Worm (Caenorhabditis elegans) whole organism, mixed stage, embryonic: ENCODE measurements around the gene K12B6.9.

Experiments used
- blmp-1 ChIP-seq: fragments of 150-350 bp; optimal IDR thresholded peaks from 2 replicates; lab custom pipeline; 2014; ENCODE audit warnings: missing biosample characterization, missing genetic modification characterization
- elt-3 ChIP-seq: fragments of 150-350 bp; optimal IDR thresholded peaks from 2 replicates; lab custom pipeline; 2014; ENCODE audit warnings: missing biosample characterization, missing genetic modification characterization
- lin-13 ChIP-seq: fragments of 150-350 bp; optimal IDR thresholded peaks from 2 replicates; lab custom pipeline; 2014; ENCODE audit warnings: missing biosample characterization, missing genetic modification characterization
- lin-32 ChIP-seq: fragments of 200-800 bp; sonication (Bioruptor generic); optimal IDR thresholded peaks from 2 replicates; lab custom pipeline; 2018; ENCODE audit warnings: mild to moderate bottlenecking, missing genetic modification characterization, missing compliant biosample characterization
- nhr-12 ChIP-seq: fragments of 150-350 bp; optimal IDR thresholded peaks from 2 replicates; lab custom pipeline; 2014; ENCODE audit warnings: missing biosample characterization, missing genetic modification characterization
- nhr-28 ChIP-seq: fragments of 150-350 bp; optimal IDR thresholded peaks from 2 replicates; lab custom pipeline; 2014; ENCODE audit warnings: missing biosample characterization, missing genetic modification characterization
- pha-4 ChIP-seq: fragments of 150-350 bp; optimal IDR thresholded peaks from 2 replicates; lab custom pipeline; 2018; ENCODE audit warnings: missing biosample characterization, missing genetic modification reagents, missing genetic modification characterization
- snpc-4 ChIP-seq: fragments of 150-350 bp; optimal IDR thresholded peaks from 2 replicates; lab custom pipeline; 2014; ENCODE audit warnings: missing biosample characterization, missing genetic modification characterization
- tbx-8 ChIP-seq: fragments of 200-800 bp; sonication (Bioruptor generic); optimal IDR thresholded peaks from 2 replicates; lab custom pipeline; 2018; ENCODE audit warnings: mild to moderate bottlenecking, missing genetic modification characterization, moderate library complexity, missing compliant biosample characterization
- unc-62 ChIP-seq: fragments of 150-350 bp; optimal IDR thresholded peaks from 2 replicates; lab custom pipeline; 2014; ENCODE audit warnings: missing biosample characterization, missing genetic modification reagents, missing genetic modification characterization
- zip-8 ChIP-seq: fragments of 150-350 bp; optimal IDR thresholded peaks from 2 replicates; lab custom pipeline; 2014; ENCODE audit warnings: missing biosample characterization, missing genetic modification characterization
- ztf-11 ChIP-seq: fragments of 150-350 bp; optimal IDR thresholded peaks from 2 replicates; lab custom pipeline; 2014; ENCODE audit warnings: missing biosample characterization, missing genetic modification characterization

ce11 chrV:6336108-6336507, 43.6 kb upstream of the K12B6.9 start, which contains the start of gene T28C12.6:
- TF ChIP-seq pha-4 (tag; lab: Kevin White, UChicago), result no peak
- no peak for TF ChIP-seq nhr-28 (tag; lab: Kevin White, UChicago)
- no peak for TF ChIP-seq tbx-8 (GFP tag; lab: Kevin White, UChicago)
- no peak for TF ChIP-seq elt-3 (tag; lab: Kevin White, UChicago)
- no peak for TF ChIP-seq zip-8 (tag; lab: Kevin White, UChicago)
- TF ChIP-seq snpc-4 (tag; lab: Kevin White, UChicago), result no peak
- TF ChIP-seq nhr-12 (tag; lab: Kevin White, UChicago), result no peak
- no peak for TF ChIP-seq unc-62 (GFP tag; lab: Kevin White, UChicago)
- TF ChIP-seq blmp-1, result no peak
- TF ChIP-seq ztf-11 (tag; lab: Kevin White, UChicago), result no peak
- no peak for TF ChIP-seq lin-32
- TF ChIP-seq lin-13, result no peak
